Fruit fly (Drosophila melanogaster) whole organism, wandering third instar larva: ENCODE results near the gene Alg10.
"Not testable (repeated sequence)": the region's sequence is repeated elsewhere in the genome, so short reads cannot be mapped to it uniquely, and the experiment has no call there.

Experiments
- CG32264 ChIP-seq: fragments of 200-800 bp; sonication (Bioruptor generic); optimal IDR thresholded peaks from 2 replicates; lab custom pipeline; 2016; ENCODE audit warnings: missing biosample characterization, missing genetic modification characterization
- CrebA ChIP-seq: fragments of 200-800 bp; sonication (Bioruptor generic); optimal IDR thresholded peaks from 2 replicates; lab custom pipeline; 2016; ENCODE audit warnings: missing biosample characterization, mild to moderate bottlenecking, missing genetic modification characterization, borderline replicate concordance
- HLH106 ChIP-seq: fragments of 200-800 bp; optimal IDR thresholded peaks from 3 replicates; lab custom pipeline; 2019; ENCODE audit warnings: missing biosample characterization, mild to moderate bottlenecking, missing genetic modification characterization, moderate library complexity
- Hnf4 ChIP-seq: fragments of 200-800 bp; sonication (Bioruptor generic); optimal IDR thresholded peaks from 2 replicates; lab custom pipeline; 2016; ENCODE audit warnings: missing biosample characterization, mild to moderate bottlenecking, missing genetic modification characterization
- Hr78 ChIP-seq: fragments of >200 bp; optimal IDR thresholded peaks from 2 replicates; lab custom pipeline; 2017; ENCODE audit warnings: missing biosample characterization, missing genetic modification characterization
- Jra ChIP-seq: sonication (Bioruptor generic); optimal IDR thresholded peaks from 2 replicates; lab custom pipeline; 2016; ENCODE audit warnings: missing biosample characterization, missing genetic modification characterization
- Mio ChIP-seq: sonication (Bioruptor generic); optimal IDR thresholded peaks from 2 replicates; lab custom pipeline; 2016; ENCODE audit warnings: missing biosample characterization, missing genetic modification characterization
- N ChIP-seq: fragments of >200 bp; optimal IDR thresholded peaks from 2 replicates; lab custom pipeline; 2018; ENCODE audit warnings: missing biosample characterization, missing external identifiers, missing genetic modification characterization
- OdsH ChIP-seq: fragments of 200-800 bp; sonication (Bioruptor generic); optimal IDR thresholded peaks from 2 replicates; lab custom pipeline; 2016; ENCODE audit warnings: missing biosample characterization, mild to moderate bottlenecking, missing genetic modification characterization
- Rel ChIP-seq, 2 experiments: fragments of 200-800 bp; sonication (Bioruptor generic) in 1 of 2; optimal IDR thresholded peaks; 2 replicates in 1 of 2; 3 replicates in 1 of 2; lab custom pipeline; 2016 to 2019; ENCODE audit warnings: mild to moderate bottlenecking in 2 of 2, missing biosample characterization in 2 of 2, missing genetic modification characterization in 2 of 2, moderate library complexity in 1 of 2
- Sp1 ChIP-seq: fragments of 200-800 bp; sonication (Bioruptor generic); optimal IDR thresholded peaks from 3 replicates; lab custom pipeline; 2019; ENCODE audit warnings: missing biosample characterization, mild to moderate bottlenecking, missing genetic modification characterization, moderate library complexity
- br ChIP-seq: fragments of 200-800 bp; sonication (Bioruptor generic); optimal IDR thresholded peaks from 2 replicates; lab custom pipeline; 2016; ENCODE audit warnings: missing biosample characterization, missing genetic modification characterization
- brk ChIP-seq: fragments of 200-800 bp; sonication (Bioruptor generic); optimal IDR thresholded peaks from 2 replicates; lab custom pipeline; 2016; ENCODE audit warnings: missing biosample characterization, mild to moderate bottlenecking, missing genetic modification characterization
- dl ChIP-seq, 2 experiments: fragments of 175-275, 200-275 bp in 1 of 2; fragments of 200-275 bp in 1 of 2; sonication (Bioruptor generic); optimal IDR thresholded peaks; lab custom pipeline; 2018; ENCODE audit warnings: mild to moderate bottlenecking in 2 of 2, missing biosample characterization in 2 of 2, missing genetic modification characterization in 2 of 2, moderate library complexity in 2 of 2; ENCODE audit not compliant: partially characterized antibody in 2 of 2, insufficient read depth in 1 of 2
- dmrt93B ChIP-seq: fragments of 200-800 bp; sonication (Bioruptor generic); optimal IDR thresholded peaks from 2 replicates; lab custom pipeline; 2018; ENCODE audit warnings: missing biosample characterization, mild to moderate bottlenecking, missing genetic modification characterization
- ey ChIP-seq: fragments of 200-800 bp; sonication (Bioruptor generic); optimal IDR thresholded peaks from 2 replicates; lab custom pipeline; 2016; ENCODE audit warnings: missing biosample characterization, missing genetic modification characterization
- fru ChIP-seq: fragments of 200-800 bp; sonication (Bioruptor generic); optimal IDR thresholded peaks from 3 replicates; lab custom pipeline; 2016; ENCODE audit warnings: missing biosample characterization, mild to moderate bottlenecking, missing genetic modification characterization
- h ChIP-seq: fragments of 200-800 bp; sonication (Bioruptor generic); optimal IDR thresholded peaks from 3 replicates; lab custom pipeline; 2016; ENCODE audit warnings: missing biosample characterization, mild to moderate bottlenecking, missing genetic modification characterization
- jim ChIP-seq: fragments of 175-275, 200-325 bp; sonication (Bioruptor generic); optimal IDR thresholded peaks from 2 replicates; lab custom pipeline; 2016; ENCODE audit warnings: missing biosample characterization, mild to moderate bottlenecking, missing genetic modification characterization
- lola ChIP-seq: fragments of >200 bp; optimal IDR thresholded peaks from 2 replicates; lab custom pipeline; 2017; ENCODE audit warnings: missing biosample characterization, missing genetic modification characterization
- pan ChIP-seq: fragments of >200 bp; optimal IDR thresholded peaks from 2 replicates; lab custom pipeline; 2017
- psq ChIP-seq: fragments of 200-800 bp; sonication (Bioruptor generic); optimal IDR thresholded peaks from 3 replicates; lab custom pipeline; 2017; ENCODE audit warnings: missing biosample characterization, mild to moderate bottlenecking, missing genetic modification characterization, moderate library complexity
- rgr ChIP-seq: fragments of 200-800 bp; sonication (Bioruptor generic); optimal IDR thresholded peaks from 3 replicates; lab custom pipeline; 2016; ENCODE audit warnings: missing biosample characterization, mild to moderate bottlenecking, missing genetic modification characterization
- sage ChIP-seq: fragments of 200-800 bp; sonication (Bioruptor generic); optimal IDR thresholded peaks from 2 replicates; lab custom pipeline; 2016; ENCODE audit warnings: missing biosample characterization, mild to moderate bottlenecking, missing genetic modification characterization
- sv ChIP-seq: fragments of 200-800 bp; sonication (Bioruptor generic); optimal IDR thresholded peaks from 3 replicates; lab custom pipeline; 2016; ENCODE audit warnings: missing biosample characterization, missing genetic modification characterization
- tai ChIP-seq: sonication (Bioruptor generic); optimal IDR thresholded peaks from 2 replicates; lab custom pipeline; 2016; ENCODE audit warnings: missing biosample characterization, missing genetic modification characterization
- usp ChIP-seq: fragments of >200 bp; optimal IDR thresholded peaks from 2 replicates; lab custom pipeline; 2017; ENCODE audit warnings: missing biosample characterization, missing genetic modification characterization

The Alg10 gene

dm6 chr3L:11132055-11132454, 32.7 kb upstream of the Alg10 start, which contains the start of gene CG32074:
Gene CG32074 (minus strand): TSS chr3L:11132322.
- TF ChIP-seq Rel (GFP tag; optimal IDR thresholded peaks at IDR 0.05; lab: Kevin White, UChicago); Rel (tag; optimal IDR thresholded peaks at IDR 0.05; lab: Kevin White, UChicago); dl (GFP tag; optimal IDR thresholded peaks at IDR 0.05; lab: Kevin White, UChicago; ENCODE audit: insufficient read depth in 1 of 2, partially characterized antibody in 2 of 2); rgr (GFP tag; lab: Kevin White, UChicago): not testable (repeated sequence)

DNA sequence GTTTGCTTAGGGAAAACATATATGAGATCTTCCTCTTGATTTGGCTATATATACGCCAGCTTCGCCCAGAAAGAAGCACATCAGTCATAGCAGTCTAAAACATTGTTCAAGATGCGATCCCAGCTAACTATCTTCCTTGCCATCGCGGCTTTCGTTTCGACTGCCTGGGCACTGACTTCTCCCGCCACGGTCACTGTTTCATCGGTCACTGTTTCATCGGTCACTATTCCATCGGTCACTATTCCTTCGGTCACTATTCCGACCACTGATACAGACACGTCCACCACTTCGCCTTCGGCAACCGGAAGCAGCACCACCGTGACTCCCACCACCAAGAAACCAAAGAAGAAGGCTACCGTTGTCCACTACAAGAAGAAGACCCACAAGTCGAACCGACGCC, 29.9 kb upstream of the Alg10 start, which contains the start of gene CG14143:
Gene CG14143 (plus strand): TSS at position 102 of the 400 bp plus-strand sequence.
- TF ChIP-seq pan (lab: Kevin White, UChicago); jim; br: not testable (repeated sequence)

DNA sequence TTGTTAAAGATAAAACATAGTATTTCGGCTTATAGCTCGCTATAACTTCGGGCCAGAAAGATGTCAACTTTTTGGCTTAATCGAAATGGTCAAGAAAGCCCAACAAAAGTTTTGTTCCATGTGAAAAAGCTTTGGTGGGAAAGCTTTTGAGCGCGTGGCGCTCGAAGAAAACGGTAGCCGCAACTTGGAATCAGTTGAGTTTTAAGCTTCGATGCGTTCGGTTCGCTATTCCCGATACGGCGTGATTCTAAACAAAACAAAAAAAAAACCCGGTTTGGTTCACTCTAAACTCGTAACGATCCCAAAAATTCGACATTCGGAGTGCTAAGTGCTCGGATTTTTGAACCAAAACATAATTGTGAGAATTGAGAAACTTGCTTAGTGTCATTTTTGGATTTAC, 28.9 kb upstream of the Alg10 start, which contains the start of gene IRSp53:
Gene IRSp53 (plus strand): TSS at position 204 of the 400 bp plus-strand sequence.
- TF ChIP-seq CrebA (GFP tag; lab: Kevin White, UChicago) (peak; percentile 20), Sp1 (GFP tag; lab: Kevin White, UChicago) (no peak), jim (no peak), CG32264 (GFP tag; lab: Kevin White, UChicago) (no peak)

dm6 chr3L:11136349-11136748, 28.4 kb upstream of the Alg10 start:
- TF ChIP-seq OdsH (GFP tag; lab: Kevin White, UChicago) (no peak), tai (no peak), sage (GFP tag; lab: Kevin White, UChicago) (no peak), Hnf4 (GFP tag; lab: Kevin White, UChicago) (no peak), fru (GFP tag; lab: Kevin White, UChicago) (no peak), Rel (GFP tag; optimal IDR thresholded peaks at IDR 0.05; lab: Kevin White, UChicago) (no peak), Rel (tag; optimal IDR thresholded peaks at IDR 0.05; lab: Kevin White, UChicago) (no peak), usp (GFP tag; lab: Kevin White, UChicago) (no peak), CG32264 (GFP tag; lab: Kevin White, UChicago) (no peak), Mio (no peak), lola (GFP tag; lab: Kevin White, UChicago) (no peak), dmrt93B (GFP tag; lab: Kevin White, UChicago) (no peak)

DNA sequence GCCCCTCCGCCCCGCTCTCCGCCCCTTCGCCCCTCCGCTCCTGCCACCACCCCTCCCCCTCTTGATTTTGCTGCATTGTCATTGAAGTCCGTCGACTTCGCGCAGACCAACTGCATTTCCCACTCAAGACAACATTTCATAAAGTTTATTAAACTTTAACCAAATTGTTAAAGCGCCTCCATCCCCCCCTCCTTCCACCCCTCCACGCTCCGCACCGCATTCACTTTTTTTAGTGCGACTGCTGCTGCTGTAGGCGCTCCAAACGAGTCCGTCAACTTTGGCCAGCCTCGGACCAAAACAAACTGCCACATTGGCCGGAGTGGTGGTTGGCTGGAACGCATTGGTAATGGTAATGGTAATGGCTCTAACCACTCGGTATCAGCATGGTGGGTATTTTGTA, 25.9 kb upstream of the Alg10 start:
- no peak for TF ChIP-seq brk (GFP tag; lab: Kevin White, UChicago)
- TF ChIP-seq sv (GFP tag; lab: Kevin White, UChicago) = no peak
- no peak for TF ChIP-seq rgr (GFP tag; lab: Kevin White, UChicago)
- no peak for TF ChIP-seq h (GFP tag; lab: Kevin White, UChicago)
- TF ChIP-seq Jra = no peak
- no peak for TF ChIP-seq pan (lab: Kevin White, UChicago)

DNA sequence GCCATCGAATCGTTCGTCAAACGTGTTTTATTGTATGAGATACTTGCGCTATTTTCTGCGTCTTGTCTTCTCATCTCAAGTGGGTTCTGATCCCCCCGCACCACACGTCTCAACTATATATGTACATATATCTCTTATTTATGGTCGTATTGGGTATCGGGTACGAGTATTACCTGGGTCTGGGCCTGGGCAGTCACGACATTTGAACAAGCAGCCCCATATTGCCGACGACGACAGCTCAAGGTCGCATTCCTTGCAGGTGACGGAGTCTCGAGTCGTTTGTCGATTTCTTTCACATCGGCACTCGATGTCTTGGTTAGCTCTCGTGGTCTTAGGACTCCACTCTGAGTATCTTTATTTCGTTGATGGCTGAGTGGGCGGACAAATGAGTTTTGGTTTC, 19.7 kb upstream of the Alg10 start:
- TF ChIP-seq OdsH (GFP tag; lab: Kevin White, UChicago) (no peak), usp (GFP tag; lab: Kevin White, UChicago) (no peak), HLH106 (tag; lab: Kevin White, UChicago) (no peak), br (no peak), Hnf4 (GFP tag; lab: Kevin White, UChicago) (no peak), psq (GFP tag; lab: Kevin White, UChicago) (no peak), N (GFP tag; lab: Kevin White, UChicago) (no peak), dl (GFP tag; optimal IDR thresholded peaks at IDR 0.05; lab: Kevin White, UChicago; ENCODE audit: insufficient read depth in 1 of 2, partially characterized antibody in 2 of 2) (no peak), ey (GFP tag; lab: Kevin White, UChicago) (no peak), Sp1 (GFP tag; lab: Kevin White, UChicago) (no peak), pan (lab: Kevin White, UChicago) (no peak), Hr78 (GFP tag; lab: Kevin White, UChicago) (no peak)
